Worm (Caenorhabditis elegans) whole organism, midembryonic: ENCODE measurements around the gene tbc-7.

Source experiments
- flt-1 ChIP-seq: fragments of 200-800 bp; sonication (Bioruptor generic); IDR thresholded peaks from 2 replicates; pipeline ENCODE4 v1.3.6; 2022; ENCODE audit warnings: missing genetic modification characterization, missing compliant biosample characterization
- ref-1 ChIP-seq: fragments of 200-800 bp; sonication (Bioruptor generic); conservative IDR thresholded peaks from 2 replicates; pipeline ENCODE4 v1.3.6; 2022; ENCODE audit warnings: missing genetic modification reagents, missing genetic modification characterization, missing compliant biosample characterization
- tab-1 ChIP-seq: fragments of 200-800 bp; sonication (Bioruptor generic); IDR thresholded peaks from 2 replicates; pipeline ENCODE4 v1.3.6; 2022; ENCODE audit warnings: missing genetic modification characterization, missing compliant biosample characterization
- ztf-23 ChIP-seq: fragments of 200-800 bp; sonication (Bioruptor generic); IDR thresholded peaks from 2 replicates; pipeline ENCODE4 v1.3.6; 2022; ENCODE audit warnings: missing genetic modification reagents, missing genetic modification characterization, missing compliant biosample characterization
- ztf-29 ChIP-seq: fragments of 200-800 bp; sonication (Bioruptor generic); IDR thresholded peaks from 2 replicates; pipeline ENCODE4 v1.3.6; 2022; ENCODE audit warnings: missing genetic modification reagents, missing genetic modification characterization, missing compliant biosample characterization

- TF ChIP-seq ztf-23 (GFP tag; lab: Robert Waterston, UW) (no peak), ref-1 (GFP tag; lab: Robert Waterston, UW) (no peak), flt-1 (no peak), tab-1 (GFP tag; lab: Robert Waterston, UW) (no peak), ztf-29 (GFP tag; lab: Robert Waterston, UW) (no peak)
These were observed 46.7 kb upstream of the tbc-7 start, which contains the start of gene pnk-4 for ce11 chrX:5087366-5087891.
